Fruit fly (Drosophila melanogaster) S2 (cell line): ENCODE results near the gene CG1824.

Experiments
- CG8478 ChIP-seq: fragments of >200 bp; optimal IDR thresholded peaks from 2 replicates; lab custom pipeline; 2018
- CTCF ChIP-seq, 2 experiments: fragments of >200 bp; optimal IDR thresholded peaks; 2 replicates each; lab custom pipeline; 2018

Gene CG1824

DNA sequence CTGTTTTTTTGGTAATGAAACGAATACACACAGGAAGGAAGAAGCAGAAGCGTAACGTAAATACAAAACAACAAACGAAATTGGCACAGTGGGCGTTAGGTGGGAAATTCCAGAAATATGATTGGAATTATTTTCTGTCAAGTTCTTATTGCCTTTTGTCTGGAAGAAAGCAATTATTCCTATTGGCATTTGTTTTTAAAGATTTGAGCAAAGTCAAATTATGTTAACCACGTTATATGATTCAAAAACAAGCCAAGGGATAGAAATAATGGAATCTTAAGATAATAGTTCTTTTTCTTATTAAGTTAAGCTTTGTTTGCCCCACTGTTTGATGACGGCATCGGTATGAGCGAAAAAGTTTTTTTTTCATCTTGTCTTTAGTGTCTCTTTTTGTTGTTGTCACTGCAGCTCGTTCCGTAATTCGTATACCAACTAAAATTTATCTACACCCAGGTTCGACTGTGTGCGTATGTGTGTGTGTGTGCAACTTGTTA lies 15.9 kb downstream of the CG1824 start:
- TF ChIP-seq CG8478 (lab: Kevin White, UChicago): no peak
- TF ChIP-seq CTCF (optimal IDR thresholded peaks at IDR 0.05; lab: Kevin White, UChicago): no peak

DNA sequence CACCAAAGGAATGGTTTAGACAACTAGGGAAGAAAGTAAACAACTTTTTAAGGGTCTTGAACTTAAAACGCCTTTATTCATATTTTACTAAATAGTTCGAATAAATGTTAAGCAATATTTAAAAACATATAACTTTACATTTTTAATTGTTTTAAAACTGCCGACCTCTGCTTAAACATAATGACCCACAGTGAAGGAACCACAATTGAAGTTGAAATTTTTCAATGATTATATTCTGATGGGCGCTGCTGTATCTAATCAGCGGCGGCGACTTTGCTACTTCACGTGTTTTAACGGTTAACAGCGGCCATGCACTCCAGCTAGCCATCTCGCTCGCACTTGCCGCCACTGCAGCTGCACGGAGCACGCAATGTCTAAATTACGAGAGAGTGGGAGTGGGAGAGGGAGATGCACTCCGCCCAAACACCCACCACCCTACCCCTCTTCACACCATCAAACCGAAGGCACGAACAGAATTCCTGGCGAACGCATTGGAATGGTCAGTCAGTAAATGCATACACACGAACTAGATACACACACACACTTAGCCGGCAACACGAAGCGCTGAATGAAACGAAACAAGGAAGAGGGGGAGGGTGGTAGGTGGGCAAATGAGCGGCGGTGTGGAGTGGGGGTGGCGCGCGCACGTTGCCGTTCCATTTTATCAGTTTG lies 16.6 kb downstream of the CG1824 start:
- TF ChIP-seq CTCF (optimal IDR thresholded peaks at IDR 0.05; lab: Kevin White, UChicago): no peak
- TF ChIP-seq CG8478 (lab: Kevin White, UChicago): no peak

DNA sequence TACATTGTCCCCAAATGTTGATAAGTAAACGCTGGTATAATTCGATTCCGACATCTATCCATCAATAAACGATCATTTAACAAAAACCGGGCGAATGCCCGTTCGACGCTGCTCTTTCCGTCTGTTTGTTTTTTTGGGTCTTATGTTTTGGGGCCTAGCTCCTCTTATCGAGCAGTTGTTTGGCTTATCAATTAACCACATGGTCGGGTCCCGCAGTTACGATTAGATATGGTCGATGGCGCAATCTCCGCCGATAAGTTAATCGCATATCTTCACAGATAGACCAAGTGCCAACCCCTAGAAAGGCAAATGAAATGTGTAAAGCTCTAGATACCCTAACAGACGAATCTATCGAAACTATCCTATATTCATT lies 17.1 kb downstream of the CG1824 start:
- no peak for TF ChIP-seq CG8478 (lab: Kevin White, UChicago)
- no peak for TF ChIP-seq CTCF (optimal IDR thresholded peaks at IDR 0.05; lab: Kevin White, UChicago)

DNA sequence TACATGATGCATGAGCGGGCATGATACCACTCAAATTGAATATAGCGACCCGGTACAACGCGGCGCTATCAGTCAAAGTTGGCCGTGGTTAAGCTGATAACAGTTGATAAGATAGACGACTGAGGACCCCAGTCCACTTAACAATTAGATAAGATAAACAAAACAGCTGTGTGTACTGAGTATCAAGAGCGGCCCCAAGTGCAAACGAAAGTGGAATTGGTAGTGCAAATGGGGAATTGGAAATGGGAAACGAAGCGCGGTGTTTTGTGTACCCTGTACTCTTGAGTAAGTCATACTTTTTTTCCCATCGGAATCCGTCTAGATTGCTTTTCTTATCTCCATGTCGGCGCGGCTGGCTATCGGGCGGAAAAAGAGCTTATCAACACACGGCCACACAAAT lies 17.7 kb downstream of the CG1824 start:
- TF ChIP-seq CTCF (optimal IDR thresholded peaks at IDR 0.05; lab: Kevin White, UChicago) (no peak), CG8478 (lab: Kevin White, UChicago) (no peak)

DNA sequence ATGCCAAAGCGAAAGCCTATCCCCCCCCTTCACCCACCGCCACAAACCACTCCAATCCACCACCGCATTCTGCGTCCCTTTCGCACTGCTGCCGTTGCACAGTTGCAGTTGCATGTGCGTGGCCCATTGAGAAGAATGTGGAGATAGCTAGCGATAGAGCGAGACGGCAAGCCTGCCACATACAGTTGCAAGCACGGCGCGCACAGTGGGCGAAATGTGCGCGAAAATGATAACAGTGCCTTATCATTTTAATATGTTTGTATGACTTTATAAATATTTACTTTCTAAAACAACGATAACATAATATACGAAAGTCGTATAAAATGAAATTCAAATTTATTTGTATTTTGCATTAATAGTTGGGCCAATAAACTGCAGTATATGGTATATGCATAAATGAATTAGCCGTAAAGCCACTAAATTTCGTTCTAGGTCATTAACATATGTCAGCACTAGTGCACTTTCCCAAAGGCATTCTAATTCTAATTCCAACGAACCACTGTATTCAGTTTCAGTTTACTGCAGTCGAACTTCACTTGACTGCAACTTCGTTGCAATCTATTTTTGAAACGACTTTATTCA lies 19.5 kb downstream of the CG1824 start:
- no peak for TF ChIP-seq CTCF (optimal IDR thresholded peaks at IDR 0.05; lab: Kevin White, UChicago)
- no peak for TF ChIP-seq CG8478 (lab: Kevin White, UChicago)

DNA sequence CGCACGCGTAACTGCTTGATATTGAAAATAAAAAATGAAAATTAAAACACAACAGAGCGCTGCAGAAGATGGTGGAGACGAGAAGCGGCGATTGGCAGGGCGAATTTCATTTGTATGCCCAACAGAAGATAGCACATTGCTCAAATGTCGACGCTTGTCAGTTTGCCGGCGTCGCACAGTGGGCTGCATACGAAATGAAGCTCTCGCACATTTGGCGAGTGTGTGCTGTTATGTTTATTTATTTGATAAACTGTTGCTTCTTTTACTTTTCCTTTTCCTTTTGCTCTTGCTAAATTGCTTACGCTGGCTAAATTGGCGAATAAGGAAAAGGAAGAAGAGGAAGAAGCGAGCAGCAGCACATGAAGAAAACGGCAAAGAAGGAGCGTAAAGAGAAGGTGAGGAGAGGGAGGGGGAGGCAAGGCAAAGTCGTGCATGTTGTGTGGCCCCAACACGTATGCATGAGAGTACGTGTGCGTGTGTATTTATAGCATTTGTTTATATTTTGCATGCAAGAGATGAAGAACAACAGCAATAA lies 20.1 kb downstream of the CG1824 start:
- no peak for TF ChIP-seq CG8478 (lab: Kevin White, UChicago)
- no peak for TF ChIP-seq CTCF (optimal IDR thresholded peaks at IDR 0.05; lab: Kevin White, UChicago)

DNA sequence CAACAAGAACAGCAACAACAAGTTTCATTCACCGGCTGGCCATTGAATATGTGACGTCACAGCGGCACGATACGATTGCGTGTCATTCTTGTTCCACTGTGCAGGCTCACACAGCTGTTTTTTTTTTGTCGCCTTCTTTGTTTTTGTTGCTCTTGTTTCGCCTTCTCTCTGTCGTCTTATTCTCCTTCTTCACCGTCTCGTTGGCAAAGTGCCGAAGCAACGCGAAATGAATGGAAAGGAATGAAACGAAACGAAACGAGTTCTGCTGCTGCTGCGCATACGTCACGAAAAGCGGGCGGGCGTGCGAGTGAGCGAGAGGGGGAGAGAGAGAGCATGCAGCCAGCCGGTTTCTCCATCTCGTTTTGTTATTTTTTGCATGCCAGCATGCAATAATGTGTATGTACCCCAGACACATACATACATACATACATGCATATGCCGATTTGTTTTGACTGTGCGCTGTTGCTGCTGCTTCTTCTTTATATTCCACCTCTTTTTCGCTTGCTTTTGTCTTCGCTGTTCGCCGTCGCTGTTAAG lies 20.7 kb downstream of the CG1824 start:
- TF ChIP-seq CTCF (optimal IDR thresholded peaks at IDR 0.05; lab: Kevin White, UChicago) (no peak), CG8478 (lab: Kevin White, UChicago) (no peak)

DNA sequence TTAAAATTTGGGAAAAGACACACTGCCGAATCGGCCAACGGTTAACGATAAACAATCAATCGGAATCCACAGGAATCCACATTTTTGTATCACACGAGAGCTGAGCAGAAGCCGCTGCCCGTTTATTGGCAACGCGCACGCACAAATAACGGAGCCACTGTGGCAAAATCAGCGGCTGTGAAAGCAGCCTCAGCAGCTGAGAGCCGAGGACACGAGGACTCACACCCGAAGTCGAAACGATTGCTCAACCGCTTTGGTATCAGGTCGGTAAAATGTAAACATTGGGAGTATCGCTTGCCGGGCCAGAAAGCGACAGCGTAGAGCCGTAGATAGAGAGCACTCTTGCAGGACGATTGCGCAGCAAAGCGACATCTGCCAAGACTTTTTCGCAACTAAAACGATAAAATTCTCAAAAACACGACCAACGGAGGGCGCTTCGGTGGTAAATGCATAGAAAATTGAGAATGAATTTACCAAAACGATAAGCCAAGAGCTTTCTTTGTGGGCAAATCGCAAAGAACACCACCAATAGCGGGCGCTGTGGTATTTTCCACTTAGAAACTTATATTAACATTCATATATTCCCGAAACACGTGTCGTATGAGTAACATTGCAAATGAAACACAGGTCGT lies 27.0 kb downstream of the CG1824 start, which contains the start of gene hwt:
hwt (minus strand) TSS at position 161 of the 632 bp plus-strand sequence.
- TF ChIP-seq CTCF (optimal IDR thresholded peaks at IDR 0.05; lab: Kevin White, UChicago) (peak; percentile 11 to 39), CG8478 (lab: Kevin White, UChicago) (no peak)

DNA sequence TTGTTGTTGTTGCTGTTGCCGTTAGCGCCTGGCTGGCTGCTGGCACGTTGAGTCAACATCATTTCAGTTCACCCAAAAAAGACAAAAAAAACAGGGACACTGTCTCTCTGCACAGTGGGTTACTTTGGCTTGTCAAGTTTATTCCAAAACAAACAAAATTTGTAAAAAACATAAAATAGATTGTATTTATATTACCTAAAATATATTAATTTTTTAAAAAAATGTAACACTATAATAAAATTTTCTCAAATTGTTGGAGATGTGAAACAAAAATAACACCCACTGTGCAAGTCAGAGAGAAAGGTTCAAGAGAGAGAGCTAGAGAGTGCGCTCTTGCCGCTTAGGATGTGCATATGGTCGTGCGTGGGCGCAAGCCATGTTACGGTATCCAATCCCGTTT lies 27.8 kb downstream of the CG1824 start:
- TF ChIP-seq CTCF (optimal IDR thresholded peaks at IDR 0.05; lab: Kevin White, UChicago) (no peak), CG8478 (lab: Kevin White, UChicago) (no peak)

DNA sequence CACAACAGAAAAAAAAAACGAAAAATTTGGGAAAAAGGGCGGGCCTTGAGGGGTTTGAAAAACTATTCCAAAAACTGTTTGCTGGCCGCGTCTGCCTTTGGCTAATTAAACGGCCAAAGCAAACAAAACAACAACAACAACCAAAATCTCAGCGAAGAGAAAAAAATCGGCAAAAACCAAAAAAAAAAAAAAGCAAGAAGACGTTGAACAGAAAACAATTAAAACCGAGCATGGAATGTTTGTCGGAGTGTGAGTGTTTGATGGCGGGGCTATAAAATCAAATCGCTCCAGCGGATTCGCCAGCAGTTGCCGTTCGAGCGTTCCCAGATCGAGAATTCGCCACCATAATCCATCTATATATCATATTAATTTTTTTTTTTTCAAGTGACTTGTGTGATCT lies 42.6 kb downstream of the CG1824 start, which contains the start of gene Cpr11B:
Cpr11B (plus strand) TSS at position 301 of the 400 bp plus-strand sequence.
- TF ChIP-seq CTCF (optimal IDR thresholded peaks at IDR 0.05; lab: Kevin White, UChicago): no peak
- TF ChIP-seq CG8478 (lab: Kevin White, UChicago): no peak

DNA sequence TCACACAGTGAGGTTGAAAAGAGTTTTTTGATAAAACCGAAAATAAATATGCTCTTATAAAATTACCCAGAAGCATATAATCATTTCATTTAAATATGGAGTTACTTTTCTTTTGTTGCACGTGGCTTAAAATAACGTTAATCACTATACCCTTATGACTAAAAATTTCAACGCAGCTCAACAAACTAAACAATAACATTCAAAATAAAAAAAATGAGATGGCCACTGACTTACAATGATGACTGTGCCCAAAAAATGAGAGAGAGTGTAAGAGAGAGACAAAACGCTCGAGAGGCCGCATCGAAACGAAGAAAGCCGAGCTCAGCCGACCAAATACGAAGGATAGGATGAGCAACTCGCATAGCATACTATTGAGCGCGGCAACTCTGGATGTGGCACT lies 47.8 kb downstream of the CG1824 start:
- TF ChIP-seq CG8478 (lab: Kevin White, UChicago): no peak
- no peak for TF ChIP-seq CTCF (optimal IDR thresholded peaks at IDR 0.05; lab: Kevin White, UChicago)

DNA sequence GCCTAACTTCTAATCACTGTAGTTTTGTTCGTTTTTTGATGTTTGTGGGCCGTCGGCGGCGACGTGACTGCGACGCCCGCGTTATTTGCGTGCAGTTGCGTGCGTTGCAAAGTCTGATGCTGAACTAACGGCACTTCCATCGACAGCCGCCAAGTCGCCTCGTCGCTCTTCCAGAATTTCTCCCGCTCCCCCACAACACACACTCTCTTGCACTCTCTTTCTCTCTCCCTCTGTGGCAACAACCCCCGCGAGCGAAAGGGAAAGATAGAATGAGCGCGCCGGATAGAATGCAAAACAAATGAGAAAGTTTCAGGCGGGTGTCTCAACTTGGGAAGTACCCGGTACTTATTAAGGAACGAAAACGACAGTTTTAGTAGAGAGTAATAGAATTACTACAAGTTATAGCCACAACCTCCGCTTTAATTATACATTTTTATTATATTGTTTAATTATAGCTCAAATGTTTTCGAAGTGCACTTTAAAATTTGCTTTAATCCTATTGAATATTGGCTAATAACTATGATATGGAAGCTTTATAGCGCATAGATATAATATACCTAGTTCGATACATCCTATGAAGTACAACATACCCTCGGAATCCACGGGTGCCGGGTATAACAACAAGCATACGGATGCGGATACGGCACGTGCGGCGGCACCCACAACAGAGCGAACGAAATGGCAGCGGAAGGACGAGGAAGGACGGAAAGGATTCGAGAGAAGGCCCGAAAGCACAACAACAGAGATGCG lies 48.4 kb downstream of the CG1824 start:
- TF ChIP-seq CTCF (optimal IDR thresholded peaks at IDR 0.05; lab: Kevin White, UChicago): no peak

DNA sequence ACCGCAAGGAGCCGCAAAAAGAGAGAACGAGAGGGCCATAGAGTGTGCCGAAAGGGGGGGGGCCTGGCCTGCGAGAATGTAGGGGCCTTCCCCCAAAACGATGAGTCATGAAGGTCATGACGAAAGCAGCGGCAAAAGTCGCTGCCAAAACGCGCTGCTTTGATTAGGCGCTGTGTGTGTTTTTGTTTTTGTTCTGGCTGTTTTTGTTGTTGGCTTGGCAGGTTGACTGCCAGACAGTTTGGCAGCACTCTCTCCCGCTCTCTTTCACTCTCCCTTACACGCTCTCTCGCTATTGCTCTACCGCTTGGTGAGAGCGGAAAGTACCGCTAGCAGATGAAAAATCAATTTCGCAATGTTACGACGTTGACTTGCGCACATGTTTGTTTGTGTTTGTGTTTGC lies 49.3 kb downstream of the CG1824 start:
- TF ChIP-seq CG8478 (lab: Kevin White, UChicago): no peak
- no peak for TF ChIP-seq CTCF (optimal IDR thresholded peaks at IDR 0.05; lab: Kevin White, UChicago)
